Worm (Caenorhabditis elegans): ENCODE results near the gene ceh-1.

ceh-1 gene

DNA sequence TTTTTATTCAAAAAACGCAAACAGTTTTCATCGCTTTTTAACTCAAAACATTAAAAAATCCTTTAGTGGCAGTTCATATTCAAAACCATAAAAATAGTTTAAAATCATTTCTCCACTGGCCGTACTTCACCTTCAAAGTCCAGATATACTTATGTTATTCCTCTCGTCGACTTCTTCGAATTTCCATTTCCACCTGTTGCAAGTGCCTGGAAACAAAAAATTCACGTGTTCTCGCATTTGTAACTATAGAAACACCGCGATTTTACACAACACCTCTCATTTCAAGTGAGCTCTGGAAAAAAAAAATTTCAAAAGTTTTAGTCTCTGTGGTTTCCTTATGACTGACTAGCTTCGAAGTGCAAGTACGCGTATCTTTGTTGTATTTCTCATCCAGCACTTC lies 28.9 kb downstream of the ceh-1 start:
- TF ChIP-seq aha-1 (tag; optimal IDR thresholded peaks at IDR 0.05) (no peak), unc-62 (GFP tag; optimal IDR thresholded peaks at IDR 0.05) (no peak), grh-1 (GFP tag; IDR thresholded peaks at IDR 0.05) (no peak), fkh-8 (tag; optimal IDR thresholded peaks at IDR 0.05) (peak; percentile 41), ztf-11 (tag; optimal IDR thresholded peaks at IDR 0.05) (no peak), snpc-4 (tag; optimal IDR thresholded peaks at IDR 0.05) (no peak), nhr-20 (tag; optimal IDR thresholded peaks at IDR 0.05) (no peak), snu-23 (GFP tag; optimal IDR thresholded peaks at IDR 0.05) (no peak), nhr-28 (tag; optimal IDR thresholded peaks at IDR 0.05) (no peak), nhr-71 (tag; optimal IDR thresholded peaks at IDR 0.05) (peak; percentile 11), ets-5 (GFP tag; IDR thresholded peaks at IDR 0.05) (no peak), elt-2 (tag; optimal IDR thresholded peaks at IDR 0.05) (no peak), hlh-4 (tag; optimal IDR thresholded peaks at IDR 0.05) (peak; percentile 92), nhr-77 (tag; optimal IDR thresholded peaks at IDR 0.05) (no peak)

ce11 chrX:4623707-4624106 lies 30.2 kb downstream of the ceh-1 start:
- TF ChIP-seq efl-1 (optimal IDR thresholded peaks at IDR 0.05) (no peak), efl-1 (GFP tag; optimal IDR thresholded peaks at IDR 0.05 in 1 of 2) (peak in 1 of 2 experiments; percentile 80), dsc-1 (tag; optimal IDR thresholded peaks at IDR 0.05) (no peak), fkh-10 (GFP tag; optimal IDR thresholded peaks at IDR 0.05) (peak; percentile 39), lin-14 (GFP tag; optimal IDR thresholded peaks at IDR 0.05) (peak; percentile 62)

DNA sequence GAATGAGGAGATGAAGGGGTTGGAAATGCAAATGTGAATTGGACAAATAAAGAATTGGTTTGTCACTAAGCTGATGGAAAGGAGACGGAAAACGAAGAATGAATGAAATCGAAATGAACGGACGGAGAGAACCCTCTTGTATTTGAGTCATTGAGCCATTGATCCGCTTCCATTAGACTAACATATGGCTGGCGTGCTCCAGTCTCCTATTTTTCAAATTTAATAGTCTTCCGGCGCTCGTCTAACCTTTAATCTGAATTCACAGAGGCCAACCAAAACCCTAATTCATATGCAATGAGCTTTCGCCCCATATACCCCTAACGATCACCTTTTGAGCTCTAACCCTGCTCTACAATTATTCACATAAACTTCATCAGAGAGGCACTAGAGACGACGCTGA lies 31.9 kb downstream of the ceh-1 start, which contains the start of gene C46C11.3:
Gene C46C11.3 (plus strand): TSS at position 301 of the 400 bp plus-strand sequence.
- TF ChIP-seq fkh-8 (tag; optimal IDR thresholded peaks at IDR 0.05) (peak; percentile 24), elt-2 (tag; optimal IDR thresholded peaks at IDR 0.05) (no peak), mdl-1 (tag; optimal IDR thresholded peaks at IDR 0.05) (no peak)

DNA sequence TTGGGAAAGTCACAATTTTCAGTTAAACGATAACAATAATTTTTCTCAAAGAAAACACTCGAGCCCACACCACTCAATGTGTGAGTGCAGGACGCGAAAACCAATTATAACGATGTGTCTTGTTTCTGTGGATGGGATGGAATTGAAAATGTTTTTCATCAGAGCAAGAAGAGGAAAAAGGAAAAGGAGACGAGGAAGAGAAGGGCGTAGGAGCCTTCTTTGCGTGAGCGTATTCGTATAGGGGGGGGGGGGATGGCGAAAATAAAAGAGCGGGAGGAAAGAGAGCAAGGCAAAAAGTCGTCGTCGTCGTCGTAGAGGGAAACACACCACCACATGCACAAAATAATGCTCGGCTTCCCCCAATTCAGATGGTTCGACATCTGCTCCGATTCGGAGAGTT lies 33.9 kb downstream of the ceh-1 start:
- TF ChIP-seq fkh-8 (tag; optimal IDR thresholded peaks at IDR 0.05) (peak; percentile 19), elt-3 (tag; optimal IDR thresholded peaks at IDR 0.05) (no peak), pax-3 (tag; optimal IDR thresholded peaks at IDR 0.05) (no peak), ceh-63 (GFP tag; optimal IDR thresholded peaks at IDR 0.05) (peak; percentile 21), dsc-1 (tag; optimal IDR thresholded peaks at IDR 0.05) (peak; percentile 38), egl-13 (tag; optimal IDR thresholded peaks at IDR 0.05) (peak; percentile 21), fkh-10 (GFP tag; optimal IDR thresholded peaks at IDR 0.05) (peak; percentile 30), sox-4 (tag; optimal IDR thresholded peaks at IDR 0.05) (no peak), unc-86 (tag; optimal IDR thresholded peaks at IDR 0.05) (peak; percentile 28), lin-14 (GFP tag; optimal IDR thresholded peaks at IDR 0.05) (peak; percentile 71), ceh-82 (tag; optimal IDR thresholded peaks at IDR 0.05) (peak in 1 of 3 experiments; percentile 13), fos-1 (tag; optimal IDR thresholded peaks at IDR 0.05) (no peak), nhr-77 (tag; optimal IDR thresholded peaks at IDR 0.05) (no peak)

- no peak for TF ChIP-seq ceh-88 (GFP tag; IDR thresholded peaks at IDR 0.05)
- peak in 1 of 2 experiments; percentile 10 for TF ChIP-seq mdl-1 (tag; optimal IDR thresholded peaks at IDR 0.05)
- peak; percentile 61 for TF ChIP-seq skn-1 (tag; optimal IDR thresholded peaks at IDR 0.05)
- no peak for TF ChIP-seq irx-1 (tag; optimal IDR thresholded peaks at IDR 0.05)
- peak; percentile 16 for TF ChIP-seq C16A3.4 (tag; optimal IDR thresholded peaks at IDR 0.05)
- TF ChIP-seq fkh-10 (GFP tag; optimal IDR thresholded peaks at IDR 0.05): no peak
- no peak for TF ChIP-seq aha-1 (tag; optimal IDR thresholded peaks at IDR 0.05)
- peak; percentile 19 to 44 for TF ChIP-seq efl-1 (optimal IDR thresholded peaks at IDR 0.05)
- peak; percentile 5 to 24 for TF ChIP-seq efl-1 (GFP tag; optimal IDR thresholded peaks at IDR 0.05 in 1 of 2)
- no peak for TF ChIP-seq snpc-4 (tag; optimal IDR thresholded peaks at IDR 0.05)
- no peak for TF ChIP-seq zag-1 (tag; optimal IDR thresholded peaks at IDR 0.05)
- no peak for TF ChIP-seq fkh-4 (tag; optimal IDR thresholded peaks at IDR 0.05; ENCODE audit: borderline replicate concordance)
- no peak for TF ChIP-seq nhr-12 (tag; optimal IDR thresholded peaks at IDR 0.05)
- no peak for TF ChIP-seq nhr-84 (tag; optimal IDR thresholded peaks at IDR 0.05)
- TF ChIP-seq ztf-11 (tag; optimal IDR thresholded peaks at IDR 0.05): no peak
- TF ChIP-seq zip-4 (GFP tag; optimal IDR thresholded peaks at IDR 0.05): peak; percentile 28
- no peak for TF ChIP-seq elt-2 (tag; optimal IDR thresholded peaks at IDR 0.05)
- TF ChIP-seq blmp-1 (tag; optimal IDR thresholded peaks at IDR 0.05): peak; percentile 33
- TF ChIP-seq lsy-2 (tag; optimal IDR thresholded peaks at IDR 0.05): peak; percentile 12 to 58
- peak; percentile 37 to 76 for TF ChIP-seq lin-35 (GFP tag; optimal IDR thresholded peaks at IDR 0.05)
- peak; percentile 48 to 67 (median 63) for TF ChIP-seq dpl-1 (GFP tag; optimal IDR thresholded peaks at IDR 0.05)
- TF ChIP-seq ztf-4 (tag; optimal IDR thresholded peaks at IDR 0.05): no peak
These were observed 34.4 kb downstream of the ceh-1 start, which contains the start of gene pqn-65 for ce11 chrX:4619582-4619981. pqn-65 (minus strand) TSS chrX:4619635.

All from whole organism, L1 larva.